Fruit fly (Drosophila melanogaster): ENCODE measurements around the gene CG32811.

- TF ChIP-seq CG6854 (GFP tag; optimal IDR thresholded peaks at IDR 0.05) (no peak), Eip75B (GFP tag; optimal IDR thresholded peaks at IDR 0.05) (no peak), dac (GFP tag; optimal IDR thresholded peaks at IDR 0.05) (no peak), Smox (GFP tag; optimal IDR thresholded peaks at IDR 0.05) (no peak), Sox102F (GFP tag; optimal IDR thresholded peaks at IDR 0.05) (no peak), Sox14 (GFP tag; optimal IDR thresholded peaks at IDR 0.05) (no peak), CG3032 (tag; optimal IDR thresholded peaks at IDR 0.05) (no peak), CG8632 (GFP tag; optimal IDR thresholded peaks at IDR 0.05) (no peak)
These were observed 9.1 kb downstream of the CG32811 start for dm6 chrX:1288924-1289608.
